Worm (Caenorhabditis elegans) whole organism, L3 larva: ENCODE results near the gene W06G6.17.

Source experiments
- aly-2 ChIP-seq: fragments of 150-350 bp; optimal IDR thresholded peaks from 2 replicates; lab custom pipeline; 2014; ENCODE audit warnings: missing biosample characterization, missing genetic modification characterization
- ama-1 ChIP-seq: fragments of 150-350 bp; optimal IDR thresholded peaks from 2 replicates; lab custom pipeline; 2018
- jun-1 ChIP-seq: fragments of 150-350 bp; optimal IDR thresholded peaks from 2 replicates; lab custom pipeline; 2014; ENCODE audit warnings: missing biosample characterization, missing genetic modification reagents, missing genetic modification characterization
- nhr-12 ChIP-seq: fragments of 150-350 bp; optimal IDR thresholded peaks from 2 replicates; lab custom pipeline; 2014; ENCODE audit warnings: missing biosample characterization, missing genetic modification characterization
- pqm-1 ChIP-seq: fragments of 150-350 bp; optimal IDR thresholded peaks from 2 replicates; lab custom pipeline; 2017; ENCODE audit warnings: missing biosample characterization, missing genetic modification characterization, inconsistent platforms
- unc-62 ChIP-seq: fragments of 150-350 bp; sonication (generic microtip); optimal IDR thresholded peaks from 4 replicates; lab custom pipeline; 2014; ENCODE audit warnings: missing biosample characterization, missing genetic modification reagents, missing genetic modification characterization

DNA sequence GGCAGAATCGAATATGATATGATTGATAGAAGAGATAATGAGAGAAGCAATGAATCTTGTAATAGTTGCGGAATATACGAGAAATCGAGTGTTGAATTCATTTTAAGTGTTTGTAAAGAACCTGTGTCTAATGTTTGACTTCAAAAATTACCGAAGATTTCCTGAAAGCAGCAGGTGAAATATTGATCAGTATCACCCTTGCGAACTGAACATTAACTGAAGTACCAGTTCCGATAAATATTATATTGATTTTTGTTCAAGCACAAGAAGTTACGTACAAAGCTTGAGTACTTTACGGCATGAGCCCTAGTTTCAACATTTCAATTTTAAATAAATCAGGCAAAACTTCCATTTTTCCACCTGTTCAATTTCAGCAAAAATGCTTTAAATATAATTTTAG, 34.2 kb upstream of the W06G6.17 start, which contains the start of gene srz-103:
- TF ChIP-seq nhr-12 (tag; lab: Kevin White, UChicago) (no peak), aly-2 (tag; lab: Kevin White, UChicago) (no peak), jun-1 (tag; lab: Kevin White, UChicago) (no peak), ama-1 (no peak), unc-62 (no peak), pqm-1 (tag; lab: Kevin White, UChicago) (no peak)
